Fruit fly (Drosophila melanogaster) whole organism, embryonic: ENCODE measurements around the gene Rpn11.

ENCODE experiments used
- Atf6 ChIP-seq: fragments of 200-800 bp; sonication (Bioruptor generic); IDR thresholded peaks from 2 replicates; pipeline ENCODE4 v1.3.6; 2022; ENCODE audit warnings: missing biosample characterization, missing genetic modification characterization
- CG10209 ChIP-seq: fragments of 200-800 bp; sonication (Bioruptor generic); optimal IDR thresholded peaks from 3 replicates; lab custom pipeline; 2017; ENCODE audit warnings: missing biosample characterization, mild to moderate bottlenecking, missing genetic modification characterization, missing genetic modification reagents
- CG10274 ChIP-seq: fragments of 200-800 bp; sonication (Bioruptor generic); optimal IDR thresholded peaks from 3 replicates; lab custom pipeline; 2017; ENCODE audit warnings: missing biosample characterization, mild to moderate bottlenecking, missing genetic modification characterization
- CG10321 ChIP-seq: fragments of 200-800 bp; sonication (Bioruptor generic); IDR thresholded peaks from 2 replicates; pipeline ENCODE4 v1.3.6; 2022; ENCODE audit warnings: missing biosample characterization, missing genetic modification characterization
- CG11398 ChIP-seq: fragments of 200-800 bp; sonication (Bioruptor generic); optimal IDR thresholded peaks from 2 replicates; lab custom pipeline; 2016; ENCODE audit warnings: missing biosample characterization, missing genetic modification characterization
- CG11560 ChIP-seq: fragments of 200-800 bp; sonication (Bioruptor generic); IDR thresholded peaks from 3 replicates; pipeline ENCODE4 v1.3.6; 2022; ENCODE audit warnings: missing biosample characterization, missing genetic modification characterization
- CG12155 ChIP-seq: fragments of 200-800 bp; sonication (Bioruptor generic); optimal IDR thresholded peaks from 3 replicates; lab custom pipeline; 2016; ENCODE audit warnings: missing biosample characterization, missing genetic modification characterization
- CG12942 ChIP-seq: fragments of 200-800 bp; sonication (Bioruptor generic); optimal IDR thresholded peaks from 3 replicates; lab custom pipeline; 2016; ENCODE audit warnings: missing biosample characterization, missing genetic modification characterization
- CG14014 ChIP-seq: fragments of 200-800 bp; sonication (Bioruptor generic); IDR thresholded peaks from 2 replicates; pipeline ENCODE4 v1.3.6; 2022; ENCODE audit warnings: missing biosample characterization, missing genetic modification characterization
- CG16815 ChIP-seq: fragments of 200-800 bp; sonication (Bioruptor generic); optimal IDR thresholded peaks from 3 replicates; lab custom pipeline; 2017; ENCODE audit warnings: missing biosample characterization, mild to moderate bottlenecking, missing genetic modification characterization
- CG16863 ChIP-seq: fragments of 200-800 bp; sonication (Bioruptor generic); optimal IDR thresholded peaks from 3 replicates; lab custom pipeline; 2016; ENCODE audit warnings: missing biosample characterization, missing genetic modification characterization
- CG17612 ChIP-seq: fragments of 200-800 bp; sonication (Bioruptor generic); IDR thresholded peaks from 2 replicates; pipeline ENCODE4 v1.3.6; 2022; ENCODE audit warnings: missing biosample characterization, missing genetic modification characterization
- CG18262 ChIP-seq: fragments of 200-800 bp; optimal IDR thresholded peaks from 3 replicates; lab custom pipeline; 2019; ENCODE audit warnings: missing biosample characterization, mild to moderate bottlenecking, missing genetic modification characterization, moderate library complexity
- CG18476 ChIP-seq: fragments of 200-800 bp; sonication (Bioruptor generic); optimal IDR thresholded peaks from 2 replicates; lab custom pipeline; 2016; ENCODE audit warnings: missing biosample characterization, mild to moderate bottlenecking, missing genetic modification characterization
- CG3065 ChIP-seq: fragments of 200-800 bp; sonication (Bioruptor generic); optimal IDR thresholded peaks from 2 replicates; lab custom pipeline; 2016; ENCODE audit warnings: missing biosample characterization, missing genetic modification characterization
- CG4328 ChIP-seq: fragments of 200-800 bp; sonication (Bioruptor generic); optimal IDR thresholded peaks from 3 replicates; lab custom pipeline; 2017; ENCODE audit warnings: missing biosample characterization, missing genetic modification reagents, missing genetic modification characterization
- CG6254 ChIP-seq: fragments of 200-800 bp; sonication (Bioruptor generic); optimal IDR thresholded peaks from 3 replicates; lab custom pipeline; 2017; ENCODE audit warnings: mild to moderate bottlenecking, missing biosample characterization, missing genetic modification reagents, missing genetic modification characterization
- CG6813 ChIP-seq: fragments of 200-800 bp; sonication (Bioruptor generic); optimal IDR thresholded peaks from 2 replicates; lab custom pipeline; 2017; ENCODE audit warnings: missing biosample characterization, missing genetic modification characterization, mild to moderate bottlenecking, moderate library complexity, missing genetic modification reagents
- CG7745 ChIP-seq: fragments of 200-800 bp; sonication (Bioruptor generic); optimal IDR thresholded peaks from 2 replicates; lab custom pipeline; 2018; ENCODE audit warnings: missing biosample characterization, mild to moderate bottlenecking, missing genetic modification characterization, moderate library complexity
- CG8944 ChIP-seq: fragments of 200-800 bp; sonication (Bioruptor generic); optimal IDR thresholded peaks from 3 replicates; lab custom pipeline; 2016; ENCODE audit warnings: missing biosample characterization, missing genetic modification characterization
- CG9215 ChIP-seq: fragments of 200-800 bp; sonication (Bioruptor generic); IDR thresholded peaks from 2 replicates; pipeline ENCODE4 v1.3.6; 2022; ENCODE audit warnings: missing biosample characterization, missing genetic modification characterization
- Deaf1 ChIP-seq: fragments of 200-800 bp; optimal IDR thresholded peaks from 3 replicates; lab custom pipeline; 2019; ENCODE audit warnings: missing biosample characterization, mild to moderate bottlenecking, missing genetic modification characterization, moderate library complexity
- Dip2 ChIP-seq: fragments of 200-800 bp; sonication (Bioruptor generic); IDR thresholded peaks from 2 replicates; pipeline ENCODE4 v1.3.6; 2022; ENCODE audit warnings: missing biosample characterization, missing genetic modification characterization
- Dll ChIP-seq: fragments of 200-800 bp; sonication (Bioruptor generic); IDR thresholded peaks from 4 replicates; pipeline ENCODE4 v1.3.6; 2022; ENCODE audit warnings: missing biosample characterization, missing genetic modification characterization; ENCODE audit not compliant: partially characterized antibody
- Fer1 ChIP-seq: fragments of 200-800 bp; sonication (Bioruptor generic); optimal IDR thresholded peaks from 2 replicates; lab custom pipeline; 2017; ENCODE audit warnings: missing biosample characterization, mild to moderate bottlenecking, missing genetic modification characterization
- Hsf ChIP-seq: fragments of 200-800 bp; sonication (Bioruptor generic); optimal IDR thresholded peaks from 3 replicates; lab custom pipeline; 2016; ENCODE audit warnings: missing biosample characterization, missing genetic modification characterization
- Jarid2 ChIP-seq: fragments of 200-800 bp; sonication (Bioruptor generic); optimal IDR thresholded peaks from 3 replicates; lab custom pipeline; 2017; ENCODE audit warnings: mild to moderate bottlenecking, missing biosample characterization, missing genetic modification reagents, missing genetic modification characterization
- Lpt ChIP-seq: fragments of >200 bp; optimal IDR thresholded peaks from 2 replicates; lab custom pipeline; 2018; ENCODE audit warnings: missing biosample characterization, missing genetic modification characterization
- Myb ChIP-seq: fragments of 200-800 bp; sonication (Bioruptor generic); optimal IDR thresholded peaks from 2 replicates; lab custom pipeline; 2016; ENCODE audit warnings: missing biosample characterization, missing genetic modification characterization
- Rx ChIP-seq: fragments of 200-800 bp; sonication (Bioruptor generic); IDR thresholded peaks from 2 replicates; pipeline ENCODE4 v1.3.6; 2022; ENCODE audit warnings: missing biosample characterization, missing genetic modification characterization
- Scr ChIP-seq: fragments of 200-800 bp; sonication (Bioruptor generic); IDR thresholded peaks from 2 replicates; pipeline ENCODE4 v1.3.6; 2022; ENCODE audit warnings: missing biosample characterization, missing genetic modification characterization; ENCODE audit not compliant: partially characterized antibody
- Sox100B ChIP-seq: fragments of 200-800 bp; sonication (Bioruptor generic); optimal IDR thresholded peaks from 3 replicates; lab custom pipeline; 2018; ENCODE audit warnings: missing biosample characterization, mild to moderate bottlenecking, missing genetic modification characterization
- Taf1 ChIP-seq: fragments of 200-800 bp; sonication (Bioruptor generic); IDR thresholded peaks from 2 replicates; pipeline ENCODE4 v1.3.6; 2022; ENCODE audit warnings: missing biosample characterization, missing genetic modification characterization
- ato ChIP-seq: fragments of 200-800 bp; sonication (Bioruptor generic); IDR thresholded peaks from 2 replicates; pipeline ENCODE4 v1.3.6; 2022; ENCODE audit warnings: missing biosample characterization, missing genetic modification characterization; ENCODE audit not compliant: partially characterized antibody
- chif ChIP-seq, 2 experiments: fragments of 200-800 bp; sonication (Bioruptor generic); optimal IDR thresholded peaks; 3 replicates each; lab custom pipeline; 2016; ENCODE audit warnings: missing biosample characterization in 2 of 2, missing genetic modification characterization in 2 of 2
- crol ChIP-seq: fragments of 200-800 bp; sonication (Bioruptor generic); IDR thresholded peaks from 2 replicates; pipeline ENCODE4 v1.3.6; 2022; ENCODE audit warnings: missing biosample characterization, missing genetic modification characterization
- crp ChIP-seq, 2 experiments: fragments of 200-800 bp; sonication (Bioruptor generic); optimal IDR thresholded peaks; 2 replicates in 1 of 2; 3 replicates in 1 of 2; lab custom pipeline; 2017; ENCODE audit warnings: missing biosample characterization in 2 of 2, missing genetic modification characterization in 2 of 2, mild to moderate bottlenecking in 1 of 2, moderate library complexity in 1 of 2
- dimm ChIP-seq: fragments of 200-800 bp; sonication (Bioruptor generic); IDR thresholded peaks from 2 replicates; pipeline ENCODE4 v1.3.6; 2022; ENCODE audit warnings: missing biosample characterization, missing genetic modification characterization
- dysf ChIP-seq: fragments of 200-800 bp; sonication (Bioruptor generic); IDR thresholded peaks from 3 replicates; pipeline ENCODE4 v1.3.6; 2022; ENCODE audit warnings: missing biosample characterization, missing genetic modification characterization
- ems ChIP-seq: fragments of 200-800 bp; sonication (Bioruptor generic); optimal IDR thresholded peaks from 3 replicates; lab custom pipeline; 2016; ENCODE audit warnings: missing biosample characterization, missing genetic modification characterization
- ewg ChIP-seq: fragments of 200-800 bp; sonication (Bioruptor generic); optimal IDR thresholded peaks from 3 replicates; lab custom pipeline; 2017; ENCODE audit warnings: mild to moderate bottlenecking, missing biosample characterization, missing genetic modification reagents, missing genetic modification characterization
- fd102C ChIP-seq: fragments of 200-800 bp; sonication (Bioruptor generic); optimal IDR thresholded peaks from 2 replicates; lab custom pipeline; 2018; ENCODE audit warnings: missing biosample characterization, mild to moderate bottlenecking, missing genetic modification characterization, moderate library complexity
- mld ChIP-seq: fragments of 200-800 bp; sonication (Bioruptor generic); IDR thresholded peaks from 3 replicates; pipeline ENCODE4 v1.3.6; 2022; ENCODE audit warnings: missing biosample characterization, missing genetic modification characterization; ENCODE audit not compliant: partially characterized antibody
- onecut ChIP-seq: fragments of 200-800 bp; sonication (Bioruptor generic); IDR thresholded peaks from 2 replicates; pipeline ENCODE4 v1.3.6; 2022; ENCODE audit warnings: missing biosample characterization, missing genetic modification characterization
- ro ChIP-seq: fragments of 200-800 bp; sonication (Bioruptor generic); IDR thresholded peaks from 2 replicates; pipeline ENCODE4 v1.3.6; 2022; ENCODE audit warnings: missing biosample characterization, missing genetic modification characterization
- scrt ChIP-seq: fragments of 200-800 bp; sonication (Bioruptor generic); optimal IDR thresholded peaks from 2 replicates; lab custom pipeline; 2018; ENCODE audit warnings: missing biosample characterization, mild to moderate bottlenecking, missing genetic modification characterization, moderate library complexity
- sisA ChIP-seq: fragments of 200-800 bp; sonication (Bioruptor generic); IDR thresholded peaks from 2 replicates; pipeline ENCODE4 v1.3.6; 2022; ENCODE audit warnings: missing biosample characterization, missing genetic modification characterization
- stc ChIP-seq: fragments of 200-800 bp; sonication (Bioruptor generic); IDR thresholded peaks from 2 replicates; pipeline ENCODE4 v1.3.6; 2022; ENCODE audit warnings: missing biosample characterization, missing genetic modification characterization
- tll ChIP-seq, 2 experiments: fragments of 200-800 bp in 1 of 2; fragments of >200 bp in 1 of 2; sonication (Bioruptor generic) in 1 of 2; optimal IDR thresholded peaks; 2 replicates each; lab custom pipeline; 2017 to 2019; ENCODE audit warnings: missing biosample characterization in 2 of 2, missing genetic modification characterization in 2 of 2, mild to moderate bottlenecking in 1 of 2, moderate library complexity in 1 of 2
- toy ChIP-seq: fragments of 200-800 bp; sonication (Bioruptor generic); IDR thresholded peaks from 2 replicates; pipeline ENCODE4 v1.3.6; 2022; ENCODE audit warnings: missing biosample characterization, missing genetic modification characterization

Gene Rpn11

dm6 chr2L:5059645-5060254 lies at the start of gene Rpn11 (continued):
- TF ChIP-seq Hsf (GFP tag; lab: Kevin White, UChicago) = peak; percentile 59
- TF ChIP-seq CG12942 (GFP tag; lab: Kevin White, UChicago) = peak; percentile 25
- no peak for TF ChIP-seq fd102C (GFP tag; lab: Kevin White, UChicago)
- no peak for TF ChIP-seq Taf1 (GFP tag; lab: Robert Waterston, UW)
- peak; percentile 71 for TF ChIP-seq CG12155
- peak; percentile 12; the same call in 1 of the 2 replicates for TF ChIP-seq sisA (GFP tag; lab: Robert Waterston, UW)
- no peak for TF ChIP-seq CG17612 (GFP tag; lab: Robert Waterston, UW)
- no peak for TF ChIP-seq CG6813 (GFP tag; lab: Kevin White, UChicago)
- no peak for TF ChIP-seq Dip2 (GFP tag; lab: Robert Waterston, UW)
- 0 out of 3 replicates have a peak, but pooled peaks have one; percentile 8 for TF ChIP-seq dysf
- TF ChIP-seq Deaf1 (tag; lab: Kevin White, UChicago) = peak; percentile 26
- TF ChIP-seq stc (GFP tag; lab: Robert Waterston, UW) = no peak
- peak; percentile 60 for TF ChIP-seq CG4328
- TF ChIP-seq CG16815 = peak; percentile 44
- no peak for TF ChIP-seq CG6254 (GFP tag; lab: Kevin White, UChicago)
- TF ChIP-seq Myb (GFP tag; lab: Kevin White, UChicago) = no peak
- TF ChIP-seq CG11560 (tag; lab: Robert Waterston, UW) = no peak
- TF ChIP-seq Dll (GFP tag; lab: Robert Waterston, UW) = peak; percentile 74
- TF ChIP-seq CG18262 (tag; lab: Kevin White, UChicago) = peak; percentile 78
- no peak for TF ChIP-seq ato (GFP tag; lab: Robert Waterston, UW)
- TF ChIP-seq CG10321 (GFP tag; lab: Robert Waterston, UW) = no peak
- TF ChIP-seq Sox100B (GFP tag; lab: Kevin White, UChicago) = peak; percentile 69
- TF ChIP-seq CG3065 = no peak
- TF ChIP-seq CG10274 (GFP tag; lab: Kevin White, UChicago) = no peak
- TF ChIP-seq CG8944 (GFP tag; lab: Kevin White, UChicago) = no peak
- TF ChIP-seq dimm (GFP tag; lab: Robert Waterston, UW) = no peak
- TF ChIP-seq ems (GFP tag; lab: Kevin White, UChicago) = peak; percentile 13
- TF ChIP-seq mld (GFP tag; lab: Robert Waterston, UW) = no peak
- TF ChIP-seq ro (GFP tag; lab: Robert Waterston, UW) = no peak
- no peak for TF ChIP-seq toy (GFP tag; lab: Robert Waterston, UW)
- no peak for TF ChIP-seq Rx (GFP tag; lab: Robert Waterston, UW)
- no peak for TF ChIP-seq onecut (GFP tag; lab: Robert Waterston, UW)
- no peak for TF ChIP-seq Jarid2 (GFP tag; lab: Kevin White, UChicago)
- TF ChIP-seq CG11398 = peak; percentile 15
- TF ChIP-seq, all 482 proteins: peak for 235

- TF ChIP-seq Lpt (GFP tag; lab: Kevin White, UChicago) (no peak), CG14014 (GFP tag; lab: Robert Waterston, UW) (no peak), ewg (GFP tag; lab: Kevin White, UChicago) (peak; percentile 83), Fer1 (GFP tag; lab: Kevin White, UChicago) (no peak), CG7745 (no peak), CG9215 (no peak), tll (GFP tag; optimal IDR thresholded peaks at IDR 0.05; lab: Kevin White, UChicago) (no peak), crol (GFP tag; lab: Robert Waterston, UW) (peak; percentile 49; the same call in 1 of the 2 replicates), CG10209 (GFP tag; lab: Kevin White, UChicago) (no peak), CG16863 (GFP tag; lab: Kevin White, UChicago) (no peak), scrt (GFP tag; lab: Kevin White, UChicago) (no peak), Atf6 (GFP tag; lab: Robert Waterston, UW) (no peak), crp (GFP tag; optimal IDR thresholded peaks at IDR 0.05; lab: Kevin White, UChicago) (peak in 1 of 2 experiments; percentile 63), chif (GFP tag; optimal IDR thresholded peaks at IDR 0.05; lab: Kevin White, UChicago) (no peak), CG18476 (GFP tag; lab: Kevin White, UChicago) (no peak), CG4328 (no peak), onecut (GFP tag; lab: Robert Waterston, UW) (peak; percentile 39; the same call in 1 of the 2 replicates), Scr (no peak)
Measured at dm6 chr2L:5109059-5109458, 49.5 kb upstream of the Rpn11 start.
